Fruit fly (Drosophila melanogaster) whole organism, wandering third instar larva: ENCODE results near the gene CG42571.
A peak's percentile ranks its signal among the peaks of the same experiment; 100 is the strongest.

ENCODE experiments used
- Abd-B ChIP-seq: fragments of >200 bp; optimal IDR thresholded peaks from 2 replicates; lab custom pipeline; 2017; ENCODE audit warnings: missing biosample characterization, missing genetic modification characterization
- Hnf4 ChIP-seq: fragments of 200-800 bp; sonication (Bioruptor generic); optimal IDR thresholded peaks from 2 replicates; lab custom pipeline; 2016; ENCODE audit warnings: missing biosample characterization, mild to moderate bottlenecking, missing genetic modification characterization
- Hr78 ChIP-seq: fragments of >200 bp; optimal IDR thresholded peaks from 2 replicates; lab custom pipeline; 2017; ENCODE audit warnings: missing biosample characterization, missing genetic modification characterization
- Mio ChIP-seq: sonication (Bioruptor generic); optimal IDR thresholded peaks from 2 replicates; lab custom pipeline; 2016; ENCODE audit warnings: missing biosample characterization, missing genetic modification characterization
- ey ChIP-seq: fragments of 200-800 bp; sonication (Bioruptor generic); optimal IDR thresholded peaks from 2 replicates; lab custom pipeline; 2016; ENCODE audit warnings: missing biosample characterization, missing genetic modification characterization
- fru ChIP-seq: fragments of 200-800 bp; sonication (Bioruptor generic); optimal IDR thresholded peaks from 3 replicates; lab custom pipeline; 2016; ENCODE audit warnings: missing biosample characterization, mild to moderate bottlenecking, missing genetic modification characterization
- h ChIP-seq: fragments of 200-800 bp; sonication (Bioruptor generic); optimal IDR thresholded peaks from 3 replicates; lab custom pipeline; 2016; ENCODE audit warnings: missing biosample characterization, mild to moderate bottlenecking, missing genetic modification characterization
- lola ChIP-seq: fragments of >200 bp; optimal IDR thresholded peaks from 2 replicates; lab custom pipeline; 2017; ENCODE audit warnings: missing biosample characterization, missing genetic modification characterization
- pan ChIP-seq: fragments of >200 bp; optimal IDR thresholded peaks from 2 replicates; lab custom pipeline; 2017
- psq ChIP-seq: fragments of 200-800 bp; sonication (Bioruptor generic); optimal IDR thresholded peaks from 3 replicates; lab custom pipeline; 2017; ENCODE audit warnings: missing biosample characterization, mild to moderate bottlenecking, missing genetic modification characterization, moderate library complexity
- woc ChIP-seq: sonication (Bioruptor generic); optimal IDR thresholded peaks from 2 replicates; lab custom pipeline; 2016; ENCODE audit warnings: missing biosample characterization, mild to moderate bottlenecking, missing genetic modification characterization

dm6 chr3L:15704250-15704985 is 11.8 kb upstream of the CG42571 start:
- TF ChIP-seq psq (GFP tag; lab: Kevin White, UChicago) (peak; percentile 24), Abd-B (no peak), h (GFP tag; lab: Kevin White, UChicago) (peak; percentile 2), Hnf4 (GFP tag; lab: Kevin White, UChicago) (no peak), lola (GFP tag; lab: Kevin White, UChicago) (no peak), Mio (GFP tag; lab: Kevin White, UChicago) (no peak), ey (GFP tag; lab: Kevin White, UChicago) (no peak), pan (lab: Kevin White, UChicago) (no peak), woc (GFP tag; lab: Kevin White, UChicago) (no peak), fru (no peak), Hr78 (GFP tag; lab: Kevin White, UChicago) (no peak)
